Worm (Caenorhabditis elegans): ENCODE results near the gene srt-13.

DNA sequence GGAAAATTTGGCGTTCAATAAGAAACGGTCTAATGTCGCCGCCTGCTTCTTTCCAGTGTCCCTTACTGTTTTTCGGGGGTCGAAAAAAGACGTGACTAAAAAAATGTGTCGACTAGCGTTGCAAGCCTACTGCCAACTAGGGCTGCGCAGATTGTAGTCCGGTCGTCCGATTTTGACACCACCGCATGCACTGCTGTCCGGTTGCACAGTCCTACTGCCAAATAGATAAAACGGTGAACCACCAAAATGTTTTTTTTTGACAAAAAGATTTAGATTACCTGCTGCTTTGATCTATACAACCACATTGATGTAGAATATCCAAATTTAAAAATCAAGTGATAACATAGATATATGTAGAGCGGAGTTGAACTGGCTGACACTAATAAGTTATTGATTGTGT is 1.6 kb downstream of the srt-13 start:
- TF ChIP-seq flt-1 (GFP tag; IDR thresholded peaks at IDR 0.05) (no peak), T22C8.4 (GFP tag; IDR thresholded peaks at IDR 0.05) (no peak)
